Worm (Caenorhabditis elegans): Measurements from ENCODE around the gene sre-2.

DNA sequence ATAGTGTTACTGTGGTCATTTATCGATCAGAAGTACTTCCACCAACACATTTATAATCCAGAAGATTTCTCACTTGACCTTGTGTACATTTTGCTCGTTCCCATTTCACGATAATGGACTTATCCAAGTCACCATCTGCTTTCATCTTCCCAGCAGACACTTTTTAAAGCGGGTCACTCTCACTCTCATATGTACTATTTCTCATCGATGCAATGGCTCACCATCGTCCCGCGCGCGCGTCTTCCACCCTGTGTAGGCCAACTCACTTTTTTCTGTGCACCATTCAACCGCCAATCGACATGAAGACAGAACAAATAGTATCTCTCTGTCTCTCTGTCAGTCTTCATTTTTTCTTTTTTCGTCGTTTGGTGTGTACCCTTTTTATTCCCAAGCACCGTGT, 49.8 kb downstream of the sre-2 start:
- no peak for TF ChIP-seq him-1 (tag; optimal IDR thresholded peaks at IDR 0.05)
- no peak for TF ChIP-seq dao-5 (tag; optimal IDR thresholded peaks at IDR 0.05)

Data from whole organism, L4/young adult.